Fruit fly (Drosophila melanogaster) whole organism, embryonic: ENCODE measurements around the gene CG32026.
A peak's percentile ranks its signal among the peaks of the same experiment; 100 is the strongest.

ENCODE experiments used
- Adf1 ChIP-seq: fragments of 200-800 bp; sonication (Bioruptor generic); IDR thresholded peaks from 2 replicates; pipeline ENCODE4 v1.3.6; 2022; ENCODE audit warnings: missing biosample characterization, missing genetic modification characterization
- Bdp1 ChIP-seq: fragments of 200-800 bp; sonication (Bioruptor generic); optimal IDR thresholded peaks from 3 replicates; lab custom pipeline; 2016; ENCODE audit warnings: missing biosample characterization, missing genetic modification characterization
- BtbVII ChIP-seq: fragments of 200-800 bp; sonication (Bioruptor generic); optimal IDR thresholded peaks from 3 replicates; lab custom pipeline; 2017; ENCODE audit warnings: missing biosample characterization, mild to moderate bottlenecking, missing genetic modification characterization
- CG10431 ChIP-seq: fragments of 200-800 bp; sonication (Bioruptor generic); optimal IDR thresholded peaks from 3 replicates; lab custom pipeline; 2018; ENCODE audit warnings: missing biosample characterization, mild to moderate bottlenecking, missing genetic modification characterization
- CG10462 ChIP-seq: fragments of 200-800 bp; sonication (Bioruptor generic); optimal IDR thresholded peaks from 2 replicates; lab custom pipeline; 2016; ENCODE audit warnings: missing biosample characterization, missing genetic modification characterization
- CG13624 ChIP-seq: fragments of 200-800 bp; sonication (Bioruptor generic); optimal IDR thresholded peaks from 2 replicates; lab custom pipeline; 2016; ENCODE audit warnings: missing biosample characterization, missing genetic modification characterization
- CG14710 ChIP-seq: fragments of 200-800 bp; sonication (Bioruptor generic); optimal IDR thresholded peaks from 3 replicates; lab custom pipeline; 2019; ENCODE audit warnings: missing biosample characterization, mild to moderate bottlenecking, missing genetic modification characterization, moderate library complexity
- CG15479 ChIP-seq: fragments of 200-800 bp; sonication (Bioruptor generic); optimal IDR thresholded peaks from 3 replicates; lab custom pipeline; 2019; ENCODE audit warnings: missing biosample characterization, mild to moderate bottlenecking, missing genetic modification characterization, moderate library complexity
- CG1647 ChIP-seq: fragments of 200-800 bp; sonication (Bioruptor generic); optimal IDR thresholded peaks from 3 replicates; lab custom pipeline; 2016; ENCODE audit warnings: missing biosample characterization, missing genetic modification characterization
- CG17612 ChIP-seq: fragments of 200-800 bp; sonication (Bioruptor generic); IDR thresholded peaks from 2 replicates; pipeline ENCODE4 v1.3.6; 2022; ENCODE audit warnings: missing biosample characterization, missing genetic modification characterization
- CG30431 ChIP-seq: fragments of 200-800 bp; sonication (Bioruptor generic); optimal IDR thresholded peaks from 2 replicates; lab custom pipeline; 2017; ENCODE audit warnings: missing biosample characterization, missing genetic modification characterization
- CG4820 ChIP-seq: fragments of 200-800 bp; sonication (Bioruptor generic); optimal IDR thresholded peaks from 3 replicates; lab custom pipeline; 2016; ENCODE audit warnings: missing biosample characterization, missing genetic modification characterization
- CG6254 ChIP-seq: fragments of 200-800 bp; sonication (Bioruptor generic); optimal IDR thresholded peaks from 3 replicates; lab custom pipeline; 2017; ENCODE audit warnings: mild to moderate bottlenecking, missing biosample characterization, missing genetic modification reagents, missing genetic modification characterization
- CG7745 ChIP-seq: fragments of 200-800 bp; sonication (Bioruptor generic); optimal IDR thresholded peaks from 2 replicates; lab custom pipeline; 2018; ENCODE audit warnings: missing biosample characterization, mild to moderate bottlenecking, missing genetic modification characterization, moderate library complexity
- CTCF ChIP-seq: fragments of 200-800 bp; sonication (Bioruptor generic); optimal IDR thresholded peaks from 2 replicates; lab custom pipeline; 2017; ENCODE audit warnings: missing biosample characterization, mild to moderate bottlenecking, missing genetic modification characterization, moderate library complexity
- Dfd ChIP-seq, 2 experiments: fragments of >200 bp; optimal IDR thresholded peaks; 2 replicates each; lab custom pipeline; 2017; ENCODE audit warnings: missing biosample characterization in 2 of 2, missing genetic modification characterization in 2 of 2
- Dp ChIP-seq: fragments of 200-800 bp; sonication (Bioruptor generic); optimal IDR thresholded peaks from 2 replicates; lab custom pipeline; 2018; ENCODE audit warnings: missing biosample characterization, mild to moderate bottlenecking, missing genetic modification characterization, moderate library complexity
- E2f1 ChIP-seq: fragments of 200-800 bp; sonication (Bioruptor generic); IDR thresholded peaks from 2 replicates; pipeline ENCODE4 v1.3.6; 2022; ENCODE audit warnings: missing biosample characterization, missing genetic modification characterization
- Fer2 ChIP-seq: fragments of 200-800 bp; sonication (Bioruptor generic); optimal IDR thresholded peaks from 2 replicates; lab custom pipeline; 2018; ENCODE audit warnings: missing biosample characterization, mild to moderate bottlenecking, missing genetic modification characterization, moderate library complexity
- Fer3 ChIP-seq: fragments of 200-800 bp; sonication (Bioruptor generic); optimal IDR thresholded peaks from 2 replicates; lab custom pipeline; 2018; ENCODE audit warnings: missing biosample characterization, mild to moderate bottlenecking, missing genetic modification characterization, moderate library complexity
- Gug ChIP-seq: fragments of 200-800 bp; sonication (Bioruptor generic); IDR thresholded peaks from 4 replicates; pipeline ENCODE4 v1.3.6; 2022; ENCODE audit warnings: missing biosample characterization, missing genetic modification characterization
- H2.0 ChIP-seq: fragments of 200-800 bp; sonication (Bioruptor generic); IDR thresholded peaks from 2 replicates; pipeline ENCODE4 v1.3.6; 2022; ENCODE audit warnings: missing biosample characterization, missing genetic modification characterization
- HmgZ ChIP-seq: fragments of 200-800 bp; sonication (Bioruptor generic); optimal IDR thresholded peaks from 2 replicates; lab custom pipeline; 2018; ENCODE audit warnings: missing biosample characterization, mild to moderate bottlenecking, missing genetic modification characterization
- Hr78 ChIP-seq, 2 experiments: fragments of 200-800 bp in 1 of 2; fragments of >200 bp in 1 of 2; sonication (Bioruptor generic) in 1 of 2; optimal IDR thresholded peaks; 2 replicates each; lab custom pipeline; 2017 to 2019; ENCODE audit warnings: missing biosample characterization in 2 of 2, missing genetic modification characterization in 2 of 2, mild to moderate bottlenecking in 1 of 2, moderate library complexity in 1 of 2
- MTF-1 ChIP-seq: fragments of 200-800 bp; sonication (Bioruptor generic); optimal IDR thresholded peaks from 2 replicates; lab custom pipeline; 2018; ENCODE audit warnings: missing biosample characterization, mild to moderate bottlenecking, missing genetic modification characterization, borderline replicate concordance
- Myb ChIP-seq: fragments of 200-800 bp; sonication (Bioruptor generic); optimal IDR thresholded peaks from 2 replicates; lab custom pipeline; 2016; ENCODE audit warnings: missing biosample characterization, missing genetic modification characterization
- Pdp1 ChIP-seq, 2 experiments: fragments of 200-800 bp; sonication (Bioruptor generic); optimal IDR thresholded peaks; 3 replicates each; lab custom pipeline; 2016; ENCODE audit warnings: missing biosample characterization in 2 of 2, missing genetic modification characterization in 2 of 2, mild to moderate bottlenecking in 1 of 2, moderate library complexity in 1 of 2
- Rfx ChIP-seq: fragments of 200-800 bp; sonication (Bioruptor generic); IDR thresholded peaks from 2 replicates; pipeline ENCODE4 v1.3.6; 2022; ENCODE audit warnings: missing biosample characterization, missing genetic modification characterization
- Vsx1 ChIP-seq: fragments of 200-800 bp; sonication (Bioruptor generic); optimal IDR thresholded peaks from 2 replicates; lab custom pipeline; 2017; ENCODE audit warnings: missing biosample characterization, mild to moderate bottlenecking, missing genetic modification characterization, missing genetic modification reagents
- YL-1 ChIP-seq: fragments of 200-800 bp; sonication (Bioruptor generic); optimal IDR thresholded peaks from 3 replicates; lab custom pipeline; 2017; ENCODE audit warnings: missing biosample characterization, mild to moderate bottlenecking, missing genetic modification characterization
- ato ChIP-seq: fragments of 200-800 bp; sonication (Bioruptor generic); IDR thresholded peaks from 2 replicates; pipeline ENCODE4 v1.3.6; 2022; ENCODE audit warnings: missing biosample characterization, missing genetic modification characterization; ENCODE audit not compliant: partially characterized antibody
- br ChIP-seq: fragments of >200 bp; optimal IDR thresholded peaks from 2 replicates; lab custom pipeline; 2017
- btn ChIP-seq: fragments of 200-800 bp; sonication (Bioruptor generic); optimal IDR thresholded peaks from 2 replicates; lab custom pipeline; 2016; ENCODE audit warnings: missing biosample characterization, missing genetic modification characterization
- chn ChIP-seq: fragments of 200-800 bp; sonication (Bioruptor generic); optimal IDR thresholded peaks from 2 replicates; lab custom pipeline; 2016; ENCODE audit warnings: missing biosample characterization, missing genetic modification characterization
- dpn ChIP-seq, 2 experiments: fragments of 200-800 bp; sonication (Bioruptor generic); optimal IDR thresholded peaks; 3 replicates each; lab custom pipeline; 2016; ENCODE audit warnings: missing biosample characterization in 2 of 2, missing genetic modification characterization in 2 of 2
- esg ChIP-seq: fragments of 200-800 bp; sonication (Bioruptor generic); conservative IDR thresholded peaks from 2 replicates; pipeline ENCODE4 v1.3.6; 2022; ENCODE audit warnings: missing biosample characterization, missing genetic modification characterization
- eyg ChIP-seq: fragments of 200-800 bp; sonication (Bioruptor generic); optimal IDR thresholded peaks from 3 replicates; lab custom pipeline; 2016; ENCODE audit warnings: missing biosample characterization, missing genetic modification characterization
- gem ChIP-seq: fragments of 200-800 bp; sonication (Bioruptor generic); optimal IDR thresholded peaks from 2 replicates; lab custom pipeline; 2019; ENCODE audit warnings: missing biosample characterization, mild to moderate bottlenecking, missing genetic modification characterization, moderate library complexity
- gro ChIP-seq: fragments of 200-800 bp; sonication (Bioruptor generic); optimal IDR thresholded peaks from 2 replicates; lab custom pipeline; 2016; ENCODE audit warnings: missing biosample characterization, missing genetic modification characterization
- hbn ChIP-seq: fragments of 200-800 bp; sonication (Bioruptor generic); IDR thresholded peaks from 2 replicates; pipeline ENCODE4 v1.3.6; 2022; ENCODE audit warnings: missing biosample characterization, missing genetic modification characterization; ENCODE audit not compliant: partially characterized antibody
- lola ChIP-seq, 3 experiments: fragments of >200 bp in 2 of 3; fragments of 200-800 bp in 1 of 3; sonication (Bioruptor generic) in 1 of 3; optimal IDR thresholded peaks; 2 replicates each; lab custom pipeline; 2017 to 2019; ENCODE audit warnings: missing biosample characterization in 3 of 3, missing genetic modification characterization in 3 of 3, mild to moderate bottlenecking in 1 of 3, moderate library complexity in 1 of 3
- nmo ChIP-seq: fragments of 200-800 bp; sonication (Bioruptor generic); optimal IDR thresholded peaks from 2 replicates; lab custom pipeline; 2018; ENCODE audit warnings: missing biosample characterization, mild to moderate bottlenecking, missing genetic modification characterization, moderate library complexity
- pho ChIP-seq: fragments of 200-800 bp; sonication (Bioruptor generic); optimal IDR thresholded peaks from 2 replicates; lab custom pipeline; 2016; ENCODE audit warnings: missing biosample characterization, missing genetic modification characterization
- psq ChIP-seq: fragments of 200-800 bp; sonication (Bioruptor generic); optimal IDR thresholded peaks from 2 replicates; lab custom pipeline; 2017; ENCODE audit warnings: missing biosample characterization, missing genetic modification characterization
- pzg ChIP-seq: fragments of 200-800 bp; sonication (Bioruptor generic); optimal IDR thresholded peaks from 3 replicates; lab custom pipeline; 2018; ENCODE audit warnings: missing biosample characterization, mild to moderate bottlenecking, missing genetic modification characterization, moderate library complexity
- repo ChIP-seq: fragments of 200-800 bp; sonication (Bioruptor generic); optimal IDR thresholded peaks from 2 replicates; lab custom pipeline; 2016; ENCODE audit warnings: missing biosample characterization, missing genetic modification characterization
- row ChIP-seq: fragments of 200-800 bp; sonication (Bioruptor generic); IDR thresholded peaks from 3 replicates; pipeline ENCODE4 v1.3.6; 2022; ENCODE audit warnings: missing biosample characterization, missing genetic modification characterization
- schlank ChIP-seq: fragments of 200-800 bp; sonication (Bioruptor generic); optimal IDR thresholded peaks from 2 replicates; lab custom pipeline; 2018; ENCODE audit warnings: missing biosample characterization, mild to moderate bottlenecking, missing genetic modification characterization
- so ChIP-seq: fragments of 200-800 bp; sonication (Bioruptor generic); IDR thresholded peaks from 3 replicates; pipeline ENCODE4 v1.3.6; 2022; ENCODE audit warnings: missing biosample characterization, missing genetic modification characterization
- unpg ChIP-seq: fragments of 200-800 bp; sonication (Bioruptor generic); optimal IDR thresholded peaks from 3 replicates; lab custom pipeline; 2018; ENCODE audit warnings: missing biosample characterization, mild to moderate bottlenecking, missing genetic modification characterization, moderate library complexity
- vvl ChIP-seq: fragments of 200-800 bp; sonication (Bioruptor generic); IDR thresholded peaks from 2 replicates; pipeline ENCODE4 v1.3.6; 2022; ENCODE audit warnings: missing biosample characterization, missing genetic modification characterization
- wek ChIP-seq: fragments of 200-800 bp; sonication (Bioruptor generic); optimal IDR thresholded peaks from 3 replicates; lab custom pipeline; 2018; ENCODE audit warnings: missing biosample characterization, mild to moderate bottlenecking, missing genetic modification characterization, moderate library complexity

CG32026 gene

DNA sequence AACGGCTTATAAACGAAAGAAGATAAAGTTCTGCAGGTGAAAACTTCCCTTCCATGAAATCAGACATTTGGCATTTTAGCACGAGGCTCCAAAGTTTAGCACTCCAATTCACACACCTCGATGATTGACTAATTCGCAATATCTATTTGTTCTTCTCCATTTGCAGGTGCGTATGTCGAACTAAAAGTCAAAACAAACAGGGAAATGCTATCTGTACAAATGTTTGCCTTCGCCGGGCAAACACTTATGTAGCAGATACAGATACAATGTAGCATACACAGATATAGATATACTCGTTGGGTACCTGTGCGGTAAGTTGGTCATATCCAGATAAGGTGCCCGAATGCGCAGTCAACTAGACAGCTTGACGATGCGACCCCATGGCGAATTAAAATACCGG is 1.4 kb upstream of the CG32026 start (continued):
- no peak for TF ChIP-seq E2f1 (GFP tag; lab: Robert Waterston, UW)
- TF ChIP-seq esg (GFP tag; lab: Robert Waterston, UW), result no peak
- TF ChIP-seq H2.0 (GFP tag; lab: Robert Waterston, UW), result no peak
- no peak for TF ChIP-seq btn (GFP tag; lab: Kevin White, UChicago)
- peak in 1 of 3 experiments; percentile 14 for TF ChIP-seq lola (GFP tag; optimal IDR thresholded peaks at IDR 0.05; lab: Kevin White, UChicago)
- TF ChIP-seq row (GFP tag; lab: Robert Waterston, UW), result no peak
- no peak for TF ChIP-seq gro
- TF ChIP-seq CTCF, result no peak
- peak; percentile 68 for TF ChIP-seq CG15479 (GFP tag; lab: Kevin White, UChicago)
- TF ChIP-seq BtbVII (GFP tag; lab: Kevin White, UChicago), result peak; percentile 23
- TF ChIP-seq CG1647 (GFP tag; lab: Kevin White, UChicago), result no peak
- no peak for TF ChIP-seq schlank (tag; lab: Kevin White, UChicago)
- TF ChIP-seq br (lab: Kevin White, UChicago), result no peak
- no peak for TF ChIP-seq CG4820
- TF ChIP-seq Rfx, result no peak
- no peak for TF ChIP-seq Fer2 (tag; lab: Kevin White, UChicago)
- no peak for TF ChIP-seq pho (GFP tag; lab: Kevin White, UChicago)
- no peak for TF ChIP-seq Myb (GFP tag; lab: Kevin White, UChicago)
- TF ChIP-seq wek (GFP tag; lab: Kevin White, UChicago), result peak; percentile 72
- 0 out of 2 replicates have a peak, but pooled peaks have one; percentile 8 for TF ChIP-seq vvl
- TF ChIP-seq Gug (GFP tag; lab: Robert Waterston, UW), result no peak
- TF ChIP-seq Bdp1 (GFP tag; lab: Kevin White, UChicago), result no peak
- TF ChIP-seq Dfd (GFP tag; optimal IDR thresholded peaks at IDR 0.05; lab: Kevin White, UChicago), result no peak
- TF ChIP-seq ato (GFP tag; lab: Robert Waterston, UW), result no peak
- TF ChIP-seq CG10431 (GFP tag; lab: Kevin White, UChicago), result no peak
- TF ChIP-seq CG10462 (GFP tag; lab: Kevin White, UChicago), result no peak
- no peak for TF ChIP-seq Vsx1 (GFP tag; lab: Kevin White, UChicago)
- TF ChIP-seq CG6254, result peak; percentile 15
- TF ChIP-seq so (GFP tag; lab: Robert Waterston, UW), result no peak
- TF ChIP-seq dpn (GFP tag; optimal IDR thresholded peaks at IDR 0.05; lab: Kevin White, UChicago), result peak in 1 of 2 experiments; percentile 9
- TF ChIP-seq eyg (GFP tag; lab: Kevin White, UChicago), result no peak
- no peak for TF ChIP-seq repo (GFP tag; lab: Kevin White, UChicago)
- TF ChIP-seq Fer3 (tag; lab: Kevin White, UChicago), result no peak
- TF ChIP-seq CG17612 (GFP tag; lab: Robert Waterston, UW), result no peak
- TF ChIP-seq CG7745 (tag; lab: Kevin White, UChicago), result no peak
- TF ChIP-seq gem (tag; lab: Kevin White, UChicago), result no peak
- TF ChIP-seq CG13624, result no peak
- no peak for TF ChIP-seq nmo (GFP tag; lab: Kevin White, UChicago)
- TF ChIP-seq MTF-1, result peak; percentile 55
- no peak for TF ChIP-seq psq (GFP tag; lab: Kevin White, UChicago)
- no peak for TF ChIP-seq HmgZ (tag; lab: Kevin White, UChicago)
- TF ChIP-seq Adf1, result no peak
- peak; percentile 28 for TF ChIP-seq CG14710
- TF ChIP-seq hbn (GFP tag; lab: Robert Waterston, UW), result no peak
- peak; percentile 15 for TF ChIP-seq unpg (GFP tag; lab: Kevin White, UChicago)
- no peak for TF ChIP-seq Dp (GFP tag; lab: Kevin White, UChicago)
- no peak for TF ChIP-seq CG30431 (GFP tag; lab: Kevin White, UChicago)
- no peak for TF ChIP-seq YL-1 (GFP tag; lab: Kevin White, UChicago)
- TF ChIP-seq Pdp1 (GFP tag; optimal IDR thresholded peaks at IDR 0.05; lab: Kevin White, UChicago), result peak in 1 of 2 experiments; percentile 13
- TF ChIP-seq chn, result no peak
- no peak for TF ChIP-seq pzg (GFP tag; lab: Kevin White, UChicago)
- TF ChIP-seq Hr78 (GFP tag; optimal IDR thresholded peaks at IDR 0.05; lab: Kevin White, UChicago), result no peak
